Fruit fly (Drosophila melanogaster) whole organism, embryonic: ENCODE results near the gene Mco1.
A peak's percentile ranks its signal among the peaks of the same experiment; 100 is the strongest.

ENCODE experiments used
- ATbp ChIP-seq: fragments of 200-800 bp; sonication (Bioruptor generic); optimal IDR thresholded peaks from 2 replicates; lab custom pipeline; 2017; ENCODE audit warnings: missing biosample characterization, mild to moderate bottlenecking, missing genetic modification characterization, missing genetic modification reagents
- Adf1 ChIP-seq: fragments of 200-800 bp; sonication (Bioruptor generic); IDR thresholded peaks from 2 replicates; pipeline ENCODE4 v1.3.6; 2022; ENCODE audit warnings: missing biosample characterization, missing genetic modification characterization
- Aef1 ChIP-seq: fragments of 200-800 bp; sonication (Bioruptor generic); IDR thresholded peaks from 3 replicates; pipeline ENCODE4 v1.3.6; 2022; ENCODE audit warnings: missing biosample characterization, missing genetic modification characterization
- Atf6 ChIP-seq: fragments of 200-800 bp; sonication (Bioruptor generic); IDR thresholded peaks from 2 replicates; pipeline ENCODE4 v1.3.6; 2022; ENCODE audit warnings: missing biosample characterization, missing genetic modification characterization
- Bdp1 ChIP-seq: fragments of 200-800 bp; sonication (Bioruptor generic); optimal IDR thresholded peaks from 3 replicates; lab custom pipeline; 2016; ENCODE audit warnings: missing biosample characterization, missing genetic modification characterization
- Bteb2 ChIP-seq: fragments of 200-800 bp; sonication (Bioruptor generic); optimal IDR thresholded peaks from 2 replicates; lab custom pipeline; 2016; ENCODE audit warnings: missing biosample characterization, missing genetic modification characterization
- CG10209 ChIP-seq: fragments of 200-800 bp; sonication (Bioruptor generic); optimal IDR thresholded peaks from 3 replicates; lab custom pipeline; 2017; ENCODE audit warnings: missing biosample characterization, mild to moderate bottlenecking, missing genetic modification characterization, missing genetic modification reagents
- CG10267 ChIP-seq: fragments of 200-800 bp; sonication (Bioruptor generic); optimal IDR thresholded peaks from 2 replicates; lab custom pipeline; 2018; ENCODE audit warnings: missing biosample characterization, mild to moderate bottlenecking, missing genetic modification characterization, moderate library complexity
- CG11560 ChIP-seq: fragments of 200-800 bp; sonication (Bioruptor generic); IDR thresholded peaks from 3 replicates; pipeline ENCODE4 v1.3.6; 2022; ENCODE audit warnings: missing biosample characterization, missing genetic modification characterization
- CG11723 ChIP-seq: fragments of 200-800 bp; sonication (Bioruptor generic); optimal IDR thresholded peaks from 2 replicates; lab custom pipeline; 2017; ENCODE audit warnings: missing biosample characterization, mild to moderate bottlenecking, missing genetic modification characterization
- CG1233 ChIP-seq: fragments of 200-800 bp; sonication (Bioruptor generic); optimal IDR thresholded peaks from 4 replicates; lab custom pipeline; 2018; ENCODE audit warnings: missing biosample characterization, mild to moderate bottlenecking, missing genetic modification characterization
- CG14014 ChIP-seq: fragments of 200-800 bp; sonication (Bioruptor generic); IDR thresholded peaks from 2 replicates; pipeline ENCODE4 v1.3.6; 2022; ENCODE audit warnings: missing biosample characterization, missing genetic modification characterization
- CG14441 ChIP-seq: fragments of 200-800 bp; sonication (Bioruptor generic); IDR thresholded peaks from 2 replicates; pipeline ENCODE4 v1.3.6; 2022; ENCODE audit warnings: missing biosample characterization, missing genetic modification characterization
- CG15514 ChIP-seq: fragments of 200-800 bp; sonication (Bioruptor generic); optimal IDR thresholded peaks from 3 replicates; lab custom pipeline; 2017; ENCODE audit warnings: missing biosample characterization, missing genetic modification characterization, mild to moderate bottlenecking, moderate library complexity, missing genetic modification reagents
- CG1647 ChIP-seq: fragments of 200-800 bp; sonication (Bioruptor generic); optimal IDR thresholded peaks from 3 replicates; lab custom pipeline; 2016; ENCODE audit warnings: missing biosample characterization, missing genetic modification characterization
- CG16863 ChIP-seq: fragments of 200-800 bp; sonication (Bioruptor generic); optimal IDR thresholded peaks from 3 replicates; lab custom pipeline; 2016; ENCODE audit warnings: missing biosample characterization, missing genetic modification characterization
- CG18476 ChIP-seq: fragments of 200-800 bp; sonication (Bioruptor generic); optimal IDR thresholded peaks from 2 replicates; lab custom pipeline; 2016; ENCODE audit warnings: missing biosample characterization, mild to moderate bottlenecking, missing genetic modification characterization
- CG2116 ChIP-seq: fragments of 200-800 bp; sonication (Bioruptor generic); optimal IDR thresholded peaks from 3 replicates; lab custom pipeline; 2018; ENCODE audit warnings: missing biosample characterization, mild to moderate bottlenecking, missing genetic modification characterization
- CG3838 ChIP-seq: fragments of 200-800 bp; sonication (Bioruptor generic); optimal IDR thresholded peaks from 3 replicates; lab custom pipeline; 2016; ENCODE audit warnings: missing biosample characterization, missing genetic modification characterization
- CG4282 ChIP-seq: fragments of 200-800 bp; sonication (Bioruptor generic); optimal IDR thresholded peaks from 2 replicates; lab custom pipeline; 2016; ENCODE audit warnings: missing biosample characterization, missing genetic modification characterization
- CG4404 ChIP-seq: fragments of 200-800 bp; sonication (Bioruptor generic); IDR thresholded peaks from 2 replicates; pipeline ENCODE4 v1.3.6; 2022; ENCODE audit warnings: missing biosample characterization, missing genetic modification characterization
- CG4424 ChIP-seq: fragments of 200-800 bp; sonication (Bioruptor generic); optimal IDR thresholded peaks from 3 replicates; lab custom pipeline; 2016; ENCODE audit warnings: missing biosample characterization, missing genetic modification characterization
- CG5245 ChIP-seq: fragments of 200-800 bp; sonication (Bioruptor generic); optimal IDR thresholded peaks from 3 replicates; lab custom pipeline; 2016; ENCODE audit warnings: missing biosample characterization, missing genetic modification characterization
- CG8290 ChIP-seq, 3 experiments: fragments of 200-800 bp; sonication (Bioruptor generic); optimal IDR thresholded peaks; 2 replicates each; lab custom pipeline; 2016 to 2019; ENCODE audit warnings: missing biosample characterization in 3 of 3, missing genetic modification characterization in 3 of 3, mild to moderate bottlenecking in 2 of 3, moderate library complexity in 1 of 3
- CHES-1-like ChIP-seq: fragments of 200-800 bp; sonication (Bioruptor generic); optimal IDR thresholded peaks from 2 replicates; lab custom pipeline; 2016; ENCODE audit warnings: missing biosample characterization, missing genetic modification characterization
- Camta ChIP-seq: fragments of 200-800 bp; sonication (Bioruptor generic); optimal IDR thresholded peaks from 2 replicates; lab custom pipeline; 2016; ENCODE audit warnings: missing biosample characterization, missing genetic modification characterization
- E2f1 ChIP-seq: fragments of 200-800 bp; sonication (Bioruptor generic); IDR thresholded peaks from 2 replicates; pipeline ENCODE4 v1.3.6; 2022; ENCODE audit warnings: missing biosample characterization, missing genetic modification characterization
- HLH54F ChIP-seq: fragments of 200-800 bp; sonication (Bioruptor generic); optimal IDR thresholded peaks from 3 replicates; lab custom pipeline; 2016; ENCODE audit warnings: missing biosample characterization, missing genetic modification characterization
- Hey ChIP-seq: fragments of 200-800 bp; sonication (Bioruptor generic); optimal IDR thresholded peaks from 3 replicates; lab custom pipeline; 2018; ENCODE audit warnings: missing biosample characterization, mild to moderate bottlenecking, missing genetic modification characterization
- Hmr ChIP-seq: fragments of 200-800 bp; sonication (Bioruptor generic); optimal IDR thresholded peaks from 3 replicates; lab custom pipeline; 2017; ENCODE audit warnings: mild to moderate bottlenecking, missing biosample characterization, missing genetic modification reagents, missing genetic modification characterization
- Jarid2 ChIP-seq: fragments of 200-800 bp; sonication (Bioruptor generic); optimal IDR thresholded peaks from 3 replicates; lab custom pipeline; 2017; ENCODE audit warnings: mild to moderate bottlenecking, missing biosample characterization, missing genetic modification reagents, missing genetic modification characterization
- Kr ChIP-seq: fragments of 200-800 bp; sonication (Bioruptor generic); optimal IDR thresholded peaks from 2 replicates; lab custom pipeline; 2017; ENCODE audit warnings: missing biosample characterization, mild to moderate bottlenecking, missing genetic modification characterization
- Neu2 ChIP-seq: fragments of 200-800 bp; sonication (Bioruptor generic); optimal IDR thresholded peaks from 3 replicates; lab custom pipeline; 2016; ENCODE audit warnings: missing biosample characterization, missing genetic modification characterization, borderline replicate concordance
- Poxn ChIP-seq: fragments of 200-800 bp; sonication (Bioruptor generic); IDR thresholded peaks from 2 replicates; pipeline ENCODE4 v1.3.6; 2022; ENCODE audit warnings: missing biosample characterization, missing genetic modification characterization
- Sox102F ChIP-seq: fragments of 200-800 bp; sonication (Bioruptor generic); optimal IDR thresholded peaks from 2 replicates; lab custom pipeline; 2018; ENCODE audit warnings: missing biosample characterization, mild to moderate bottlenecking, missing genetic modification characterization, moderate library complexity
- abd-A ChIP-seq: fragments of 200-800 bp; sonication (Bioruptor generic); optimal IDR thresholded peaks from 3 replicates; lab custom pipeline; 2019; ENCODE audit warnings: missing biosample characterization, mild to moderate bottlenecking, missing genetic modification characterization, moderate library complexity
- al ChIP-seq: fragments of 200-800 bp; sonication (Bioruptor generic); IDR thresholded peaks from 2 replicates; pipeline ENCODE4 v1.3.6; 2022; ENCODE audit warnings: missing biosample characterization, missing genetic modification characterization
- ase ChIP-seq: fragments of 200-800 bp; sonication (Bioruptor generic); IDR thresholded peaks from 3 replicates; pipeline ENCODE4 v1.3.6; 2022; ENCODE audit warnings: missing biosample characterization, missing genetic modification characterization
- cas ChIP-seq: fragments of 200-800 bp; sonication (Bioruptor generic); IDR thresholded peaks from 2 replicates; pipeline ENCODE4 v1.3.6; 2022; ENCODE audit warnings: missing biosample characterization, missing genetic modification characterization
- dimm ChIP-seq: fragments of 200-800 bp; sonication (Bioruptor generic); IDR thresholded peaks from 2 replicates; pipeline ENCODE4 v1.3.6; 2022; ENCODE audit warnings: missing biosample characterization, missing genetic modification characterization
- disco-r ChIP-seq: fragments of 200-800 bp; sonication (Bioruptor generic); optimal IDR thresholded peaks from 2 replicates; lab custom pipeline; 2016; ENCODE audit warnings: missing biosample characterization, missing genetic modification characterization
- gem ChIP-seq: fragments of 200-800 bp; sonication (Bioruptor generic); optimal IDR thresholded peaks from 2 replicates; lab custom pipeline; 2019; ENCODE audit warnings: missing biosample characterization, mild to moderate bottlenecking, missing genetic modification characterization, moderate library complexity
- jing ChIP-seq: fragments of 200-800 bp; sonication (Bioruptor generic); optimal IDR thresholded peaks from 2 replicates; lab custom pipeline; 2018; ENCODE audit warnings: missing biosample characterization, mild to moderate bottlenecking, missing genetic modification characterization
- prd ChIP-seq, 3 experiments: fragments of >200 bp in 2 of 3; fragments of 200-800 bp in 1 of 3; sonication (Bioruptor generic) in 1 of 3; optimal IDR thresholded peaks in 2 of 3; IDR thresholded peaks in 1 of 3; 2 replicates in 2 of 3; 3 replicates in 1 of 3; pipeline versions ENCODE4 v1.3.6 to Lab custom; 2017 to 2022; ENCODE audit warnings: missing biosample characterization in 1 of 3, missing genetic modification characterization in 1 of 3
- scrt ChIP-seq: fragments of 200-800 bp; sonication (Bioruptor generic); optimal IDR thresholded peaks from 2 replicates; lab custom pipeline; 2018; ENCODE audit warnings: missing biosample characterization, mild to moderate bottlenecking, missing genetic modification characterization, moderate library complexity
- sisA ChIP-seq: fragments of 200-800 bp; sonication (Bioruptor generic); IDR thresholded peaks from 2 replicates; pipeline ENCODE4 v1.3.6; 2022; ENCODE audit warnings: missing biosample characterization, missing genetic modification characterization
- slp2 ChIP-seq: fragments of 200-800 bp; sonication (Bioruptor generic); optimal IDR thresholded peaks from 2 replicates; lab custom pipeline; 2016; ENCODE audit warnings: missing biosample characterization, missing genetic modification characterization
- so ChIP-seq: fragments of 200-800 bp; sonication (Bioruptor generic); IDR thresholded peaks from 3 replicates; pipeline ENCODE4 v1.3.6; 2022; ENCODE audit warnings: missing biosample characterization, missing genetic modification characterization
- vfl ChIP-seq: fragments of 200-800 bp; sonication (Bioruptor generic); optimal IDR thresholded peaks from 2 replicates; lab custom pipeline; 2016; ENCODE audit warnings: missing biosample characterization, missing genetic modification characterization

Mco1 gene

DNA sequence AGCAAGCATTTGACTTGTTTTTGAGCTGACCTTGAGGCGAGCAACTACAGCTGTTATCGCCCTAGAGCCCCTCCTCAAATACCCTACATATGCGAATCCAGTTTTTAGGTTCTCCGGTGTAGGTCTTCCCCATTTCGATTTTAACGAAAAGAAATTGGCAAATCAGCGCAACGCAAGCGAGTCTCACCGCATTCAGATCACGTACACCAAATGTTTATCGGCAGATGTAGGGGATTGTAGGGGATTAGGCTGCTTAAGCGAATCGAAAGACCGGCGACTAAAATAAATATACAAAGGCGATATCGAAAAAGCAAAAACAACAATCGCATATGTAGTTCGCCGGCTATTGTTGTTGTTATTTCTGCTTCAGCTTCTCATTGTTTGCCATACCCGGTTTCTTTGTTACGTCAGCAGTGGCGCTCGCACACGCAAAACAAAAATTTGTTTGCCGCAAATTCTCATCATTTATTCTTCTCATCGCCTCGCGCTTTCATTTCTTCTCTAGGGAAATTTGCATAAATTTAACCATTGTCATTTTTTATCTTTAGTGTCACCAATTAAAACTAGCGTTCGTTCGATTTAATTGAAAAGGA, 28.3 kb upstream of the Mco1 start (continued):
- TF ChIP-seq CG14014 (GFP tag; lab: Robert Waterston, UW) (peak; percentile 69), CG4404 (GFP tag; lab: Robert Waterston, UW) (peak; percentile 57), slp2 (GFP tag; lab: Kevin White, UChicago) (peak; percentile 93), E2f1 (GFP tag; lab: Robert Waterston, UW) (peak; percentile 69), CG16863 (GFP tag; lab: Kevin White, UChicago) (peak; percentile 23), CG1647 (GFP tag; lab: Kevin White, UChicago) (peak; percentile 53), al (GFP tag; lab: Robert Waterston, UW) (peak; percentile 74), Kr (no peak), Poxn (GFP tag; lab: Robert Waterston, UW) (no peak), CG4424 (GFP tag; lab: Kevin White, UChicago) (peak; percentile 47), Sox102F (GFP tag; lab: Kevin White, UChicago) (peak; percentile 55), Bteb2 (GFP tag; lab: Kevin White, UChicago) (peak; percentile 65), jing (GFP tag; lab: Kevin White, UChicago) (peak; percentile 12), ATbp (GFP tag; lab: Kevin White, UChicago) (peak; percentile 13), ase (GFP tag; lab: Robert Waterston, UW) (0 out of 3 replicates have a peak, but pooled peaks have one; percentile 27), sisA (peak; percentile 42), CG10209 (GFP tag; lab: Kevin White, UChicago) (peak; percentile 68), CG1233 (peak; percentile 40), disco-r (GFP tag; lab: Kevin White, UChicago) (peak; percentile 69), Hey (tag; lab: Kevin White, UChicago) (no peak), CG4282 (GFP tag; lab: Kevin White, UChicago) (peak; percentile 44), Neu2 (GFP tag; lab: Kevin White, UChicago) (no peak), CG2116 (GFP tag; lab: Kevin White, UChicago) (peak; percentile 1), CHES-1-like (peak; percentile 87), Hmr (GFP tag; lab: Kevin White, UChicago) (peak; percentile 81), CG14441 (GFP tag; lab: Robert Waterston, UW) (peak; percentile 75), abd-A (peak; percentile 25), Adf1 (GFP tag; lab: Robert Waterston, UW) (peak; percentile 19), so (GFP tag; lab: Robert Waterston, UW) (peak; percentile 76; the same call in 2 of the 3 replicates), Aef1 (GFP tag; lab: Robert Waterston, UW) (peak; percentile 72), CG11560 (tag; lab: Robert Waterston, UW) (0 out of 3 replicates have a peak, but pooled peaks have one; percentile 20), cas (GFP tag; lab: Robert Waterston, UW) (0 out of 2 replicates have a peak, but pooled peaks have one; percentile 22), CG3838 (GFP tag; lab: Kevin White, UChicago) (no peak), Atf6 (GFP tag; lab: Robert Waterston, UW) (peak; percentile 84), CG10267 (tag; lab: Kevin White, UChicago) (no peak), gem (tag; lab: Kevin White, UChicago) (peak; percentile 78), scrt (GFP tag; lab: Kevin White, UChicago) (peak; percentile 41), Camta (GFP tag; lab: Kevin White, UChicago) (peak; percentile 48), CG18476 (peak; percentile 20), Jarid2 (GFP tag; lab: Kevin White, UChicago) (no peak), CG11723 (GFP tag; lab: Kevin White, UChicago) (peak; percentile 5), CG8290 (GFP tag; optimal IDR thresholded peaks at IDR 0.05; lab: Kevin White, UChicago) (no peak), CG8290 (tag; optimal IDR thresholded peaks at IDR 0.05; lab: Kevin White, UChicago) (peak in 1 of 2 experiments; percentile 95), prd (optimal IDR thresholded peaks at IDR 0.05; lab: Kevin White, UChicago) (no peak), prd (GFP tag; IDR thresholded peaks at IDR 0.05; lab: Robert Waterston, UW) (peak; percentile 66), Bdp1 (peak; percentile 29), CG15514 (peak; percentile 66), vfl (peak; percentile 81), dimm (GFP tag; lab: Robert Waterston, UW) (no peak), CG5245 (peak; percentile 15), HLH54F (peak; percentile 82)
